Worm (Caenorhabditis elegans) whole organism, L4 larva: Measurements from ENCODE around the gene C15H9.2.

Experiments
- ama-1 ChIP-seq: fragments of 150-350 bp; optimal IDR thresholded peaks from 2 replicates; lab custom pipeline; 2014; ENCODE audit warnings: inconsistent platforms, mixed read lengths
- ceh-44 ChIP-seq: fragments of 200-800 bp; sonication (Bioruptor generic); IDR thresholded peaks from 2 replicates; pipeline ENCODE4 v1.3.6; 2022; ENCODE audit warnings: missing genetic modification reagents, missing genetic modification characterization, missing compliant biosample characterization
- dmd-9 ChIP-seq: fragments of 200-800 bp; sonication (Bioruptor generic); IDR thresholded peaks from 2 replicates; pipeline ENCODE4 v1.3.6; 2022; ENCODE audit warnings: missing genetic modification reagents, missing genetic modification characterization, missing compliant biosample characterization
- egl-43 ChIP-seq: fragments of 200-800 bp; sonication (Bioruptor generic); IDR thresholded peaks from 2 replicates; pipeline ENCODE4 v1.3.6; 2022; ENCODE audit warnings: missing genetic modification reagents, missing genetic modification characterization, missing compliant biosample characterization

DNA sequence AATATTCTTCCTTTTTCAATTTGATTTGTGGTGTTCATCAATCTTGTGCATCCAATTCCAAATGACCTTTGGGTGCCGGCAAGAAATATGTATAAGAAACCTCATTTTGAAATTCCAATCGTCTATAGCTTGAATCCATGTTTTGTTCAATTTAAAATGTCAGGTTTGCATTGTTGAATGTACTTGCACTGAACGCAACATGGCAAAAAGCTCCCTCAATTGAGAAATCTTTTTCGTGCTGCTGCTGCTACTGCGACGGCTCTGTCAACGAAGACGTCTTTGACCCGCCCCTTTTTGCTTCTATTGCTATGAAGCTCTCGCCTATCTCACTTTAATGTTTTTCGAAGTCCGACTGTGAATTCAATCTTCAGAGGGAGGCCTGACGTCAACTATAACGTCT is 43.1 kb upstream of the C15H9.2 start, which contains the start of gene lgc-58:
- TF ChIP-seq ceh-44 (no peak), ama-1 (lab: Kevin White, UChicago) (no peak), dmd-9 (GFP tag; lab: Robert Waterston, UW) (no peak), egl-43 (GFP tag; lab: Robert Waterston, UW) (no peak)
